Worm (Caenorhabditis elegans): ENCODE results near the gene R09E10.1.
A peak's percentile ranks its signal among the peaks of the same experiment; 100 is the strongest.

The R09E10.1 gene

ce11 chrIV:10349871-10350640, 27.5 kb upstream of the R09E10.1 start, which contains the start of the genes unc-43 and Y43C5B.3:
TSS of gene unc-43 (minus strand) at chrIV:10350217.
TSS of gene Y43C5B.3 (plus strand) at chrIV:10350590.
- TF ChIP-seq flt-1 (GFP tag; IDR thresholded peaks at IDR 0.05) (no peak), F13C5.2 (tag; optimal IDR thresholded peaks at IDR 0.05) (no peak), hmg-4 (GFP tag; optimal IDR thresholded peaks at IDR 0.05) (no peak), hmbx-1 (tag; optimal IDR thresholded peaks at IDR 0.05) (no peak), hnd-1 (tag; optimal IDR thresholded peaks at IDR 0.05) (no peak)

ce11 chrIV:10347528-10347927, 25.0 kb upstream of the R09E10.1 start:
- TF ChIP-seq ceh-13 (GFP tag; optimal IDR thresholded peaks at IDR 0.05): no peak
- TF ChIP-seq tbx-37 (GFP tag; conservative IDR thresholded peaks at IDR 0.05): no peak
- no peak for TF ChIP-seq sea-1 (GFP tag; conservative IDR thresholded peaks at IDR 0.05)
- no peak for TF ChIP-seq tra-4 (tag; optimal IDR thresholded peaks at IDR 0.05)
- no peak for TF ChIP-seq ceh-36 (tag; optimal IDR thresholded peaks at IDR 0.05)
- TF ChIP-seq tbx-11 (GFP tag; IDR thresholded peaks at IDR 0.05): no peak
- no peak for TF ChIP-seq flt-1 (GFP tag; IDR thresholded peaks at IDR 0.05)
- no peak for TF ChIP-seq aly-1 (tag; optimal IDR thresholded peaks at IDR 0.05)
- no peak for TF ChIP-seq ets-7 (tag; optimal IDR thresholded peaks at IDR 0.05)
- no peak for TF ChIP-seq ama-1 (optimal IDR thresholded peaks at IDR 0.05)
- TF ChIP-seq hnd-1 (tag; optimal IDR thresholded peaks at IDR 0.05): no peak
- no peak for TF ChIP-seq hmg-4 (GFP tag; optimal IDR thresholded peaks at IDR 0.05)
- no peak for TF ChIP-seq pes-1 (GFP tag; IDR thresholded peaks at IDR 0.05)
- no peak for TF ChIP-seq B0310.2 (tag; optimal IDR thresholded peaks at IDR 0.05)
- TF ChIP-seq scrt-1 (GFP tag; IDR thresholded peaks at IDR 0.05): no peak
- no peak for TF ChIP-seq hmbx-1 (tag; optimal IDR thresholded peaks at IDR 0.05)
- TF ChIP-seq F13C5.2 (tag; optimal IDR thresholded peaks at IDR 0.05): no peak

DNA sequence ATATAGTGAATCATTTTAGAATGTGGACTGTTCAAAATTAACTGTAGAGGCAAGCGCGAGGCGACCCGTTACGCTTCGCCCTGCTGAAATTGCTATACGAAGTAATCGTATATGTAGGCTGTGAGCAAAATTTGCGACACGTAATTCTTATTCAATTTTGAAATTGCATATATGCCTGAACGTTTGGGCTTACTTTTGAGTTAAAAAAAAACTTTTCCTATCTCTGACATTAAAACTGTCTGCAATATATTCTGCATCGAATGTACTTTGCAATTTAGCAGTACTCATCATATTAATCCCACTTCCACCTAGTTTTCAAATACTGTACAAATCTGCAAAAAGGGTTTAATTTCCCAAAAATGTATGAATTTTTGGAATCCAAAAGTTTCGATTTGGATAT, 24.4 kb upstream of the R09E10.1 start:
- no peak for TF ChIP-seq sea-1 (GFP tag; conservative IDR thresholded peaks at IDR 0.05)
- TF ChIP-seq F13C5.2 (tag; optimal IDR thresholded peaks at IDR 0.05): no peak
- TF ChIP-seq flt-1 (GFP tag; IDR thresholded peaks at IDR 0.05): no peak

- TF ChIP-seq hmg-4 (GFP tag; optimal IDR thresholded peaks at IDR 0.05) (no peak), scrt-1 (GFP tag; IDR thresholded peaks at IDR 0.05) (no peak), hmbx-1 (tag; optimal IDR thresholded peaks at IDR 0.05) (no peak), tbx-37 (GFP tag; conservative IDR thresholded peaks at IDR 0.05) (no peak), ets-7 (tag; optimal IDR thresholded peaks at IDR 0.05) (no peak), sea-1 (GFP tag; conservative IDR thresholded peaks at IDR 0.05) (no peak), hnd-1 (tag; optimal IDR thresholded peaks at IDR 0.05) (no peak), tra-4 (tag; optimal IDR thresholded peaks at IDR 0.05) (no peak), B0310.2 (tag; optimal IDR thresholded peaks at IDR 0.05) (no peak), tbx-11 (GFP tag; IDR thresholded peaks at IDR 0.05) (no peak)
Measured at ce11 chrIV:10345990-10346389, 23.4 kb upstream of the R09E10.1 start.

DNA sequence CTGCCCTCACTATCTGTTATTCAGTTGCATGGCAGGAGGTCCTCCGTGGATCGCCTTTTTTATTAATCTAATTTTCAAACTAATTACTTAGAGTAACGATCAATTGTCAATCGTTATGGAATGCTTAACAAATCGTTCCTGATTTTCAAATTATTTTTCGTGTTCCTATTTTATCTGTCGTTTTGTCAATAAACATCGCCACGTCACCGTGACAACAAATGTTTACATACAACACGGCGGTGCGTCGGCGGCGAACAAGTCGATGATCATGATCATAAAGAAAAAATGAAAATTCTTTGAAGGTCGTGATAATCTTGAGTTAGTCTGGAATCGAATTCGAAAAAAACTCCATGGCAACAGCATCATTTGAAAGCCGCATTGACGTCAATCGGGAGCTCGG, 22.9 kb upstream of the R09E10.1 start:
- TF ChIP-seq hmbx-1 (tag; optimal IDR thresholded peaks at IDR 0.05): no peak
- TF ChIP-seq tra-4 (tag; optimal IDR thresholded peaks at IDR 0.05): no peak
- TF ChIP-seq hnd-1 (tag; optimal IDR thresholded peaks at IDR 0.05): no peak
- no peak for TF ChIP-seq ceh-36 (tag; optimal IDR thresholded peaks at IDR 0.05)
- no peak for TF ChIP-seq pes-1 (GFP tag; IDR thresholded peaks at IDR 0.05)
- TF ChIP-seq F13C5.2 (tag; optimal IDR thresholded peaks at IDR 0.05): no peak
- no peak for TF ChIP-seq ama-1 (optimal IDR thresholded peaks at IDR 0.05)
- no peak for TF ChIP-seq ets-7 (tag; optimal IDR thresholded peaks at IDR 0.05)
- no peak for TF ChIP-seq scrt-1 (GFP tag; IDR thresholded peaks at IDR 0.05)

DNA sequence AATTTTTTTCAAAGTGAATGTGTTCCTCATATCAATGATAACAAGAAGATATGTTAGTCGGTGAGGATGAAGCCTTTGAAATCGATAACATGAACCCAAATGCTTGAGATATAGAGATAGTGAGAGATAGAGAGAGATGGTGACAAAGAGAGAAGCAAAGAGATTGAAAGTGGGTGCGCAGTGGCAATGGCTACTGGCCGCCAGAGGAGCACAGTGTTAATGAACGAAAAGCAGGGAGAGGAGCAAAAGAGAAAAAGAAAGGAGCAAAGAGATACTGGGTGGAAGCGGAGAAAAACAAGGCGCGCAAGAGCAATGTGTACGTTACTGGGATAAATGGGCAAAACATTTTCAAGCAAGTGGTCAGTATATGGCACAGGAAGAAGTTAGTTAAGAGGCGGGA, 22.1 kb upstream of the R09E10.1 start:
- TF ChIP-seq ets-7 (tag; optimal IDR thresholded peaks at IDR 0.05) (no peak), ama-1 (optimal IDR thresholded peaks at IDR 0.05) (no peak), pes-1 (GFP tag; IDR thresholded peaks at IDR 0.05) (no peak), hnd-1 (tag; optimal IDR thresholded peaks at IDR 0.05) (no peak), hmbx-1 (tag; optimal IDR thresholded peaks at IDR 0.05) (no peak)

ce11 chrIV:10342361-10342706, 19.8 kb upstream of the R09E10.1 start:
- TF ChIP-seq ceh-36 (tag; optimal IDR thresholded peaks at IDR 0.05) (no peak), F13C5.2 (tag; optimal IDR thresholded peaks at IDR 0.05) (no peak), hmg-4 (GFP tag; optimal IDR thresholded peaks at IDR 0.05) (no peak), tbx-37 (GFP tag; conservative IDR thresholded peaks at IDR 0.05) (no peak), B0310.2 (tag; optimal IDR thresholded peaks at IDR 0.05) (no peak), tra-4 (tag; optimal IDR thresholded peaks at IDR 0.05) (no peak), aly-1 (tag; optimal IDR thresholded peaks at IDR 0.05) (no peak), ceh-13 (GFP tag; optimal IDR thresholded peaks at IDR 0.05) (no peak), hnd-1 (tag; optimal IDR thresholded peaks at IDR 0.05) (no peak), hmbx-1 (tag; optimal IDR thresholded peaks at IDR 0.05) (no peak), flt-1 (GFP tag; IDR thresholded peaks at IDR 0.05) (no peak), sea-1 (GFP tag; conservative IDR thresholded peaks at IDR 0.05) (no peak), ets-7 (tag; optimal IDR thresholded peaks at IDR 0.05) (no peak)

ce11 chrIV:10341618-10342360, 19.2 kb upstream of the R09E10.1 start:
- TF ChIP-seq tbx-11 (GFP tag; IDR thresholded peaks at IDR 0.05): 0 out of 2 replicates have a peak, but pooled peaks have one; percentile 24
- no peak for TF ChIP-seq hmg-4 (GFP tag; optimal IDR thresholded peaks at IDR 0.05)
- no peak for TF ChIP-seq ceh-36 (tag; optimal IDR thresholded peaks at IDR 0.05)
